Fruit fly (Drosophila melanogaster): Measurements from ENCODE around the gene CG43376.

DNA sequence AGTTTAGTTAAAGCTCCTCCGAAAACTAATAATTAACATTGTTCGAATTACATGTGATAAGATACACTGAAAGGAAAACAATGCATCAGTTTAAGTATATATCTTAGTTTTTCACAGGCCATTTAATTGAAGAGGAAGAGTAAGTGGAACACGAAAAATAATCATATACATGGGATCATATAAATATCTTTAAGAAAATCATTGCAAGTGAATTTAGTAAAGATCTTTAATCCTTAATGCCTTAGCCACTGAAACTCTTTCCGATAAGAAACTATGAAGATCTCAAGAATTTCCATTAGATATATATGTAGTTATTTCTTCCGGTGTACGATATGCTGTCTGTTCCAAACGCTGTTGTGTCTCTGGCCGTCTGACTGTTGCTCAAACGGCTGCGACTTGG, 4.9 kb downstream of the CG43376 start:
- TF ChIP-seq CoRest (tag; optimal IDR thresholded peaks at IDR 0.05) (peak; percentile 82), CG3281 (GFP tag; optimal IDR thresholded peaks at IDR 0.05) (peak; percentile 52), CG32532 (GFP tag; IDR thresholded peaks at IDR 0.05) (peak; percentile 48), unc-4 (GFP tag; IDR thresholded peaks at IDR 0.05; ENCODE audit: partially characterized antibody) (no peak), YL-1 (GFP tag; optimal IDR thresholded peaks at IDR 0.05) (no peak), Lpt (GFP tag; optimal IDR thresholded peaks at IDR 0.05) (no peak)

All from whole organism, embryonic.